Fruit fly (Drosophila melanogaster) whole organism, wandering third instar larva: Measurements from ENCODE around the gene CG15577.

Experiments used
- Abd-B ChIP-seq: fragments of >200 bp; optimal IDR thresholded peaks from 2 replicates; lab custom pipeline; 2017; ENCODE audit warnings: missing biosample characterization, missing genetic modification characterization
- GATAd ChIP-seq: sonication (Bioruptor generic); optimal IDR thresholded peaks from 2 replicates; lab custom pipeline; 2016; ENCODE audit warnings: missing biosample characterization, missing genetic modification characterization
- HLH106 ChIP-seq: fragments of 200-800 bp; optimal IDR thresholded peaks from 3 replicates; lab custom pipeline; 2019; ENCODE audit warnings: missing biosample characterization, mild to moderate bottlenecking, missing genetic modification characterization, moderate library complexity
- Hr83 ChIP-seq: fragments of 200-300 bp; sonication (Bioruptor generic); optimal IDR thresholded peaks from 2 replicates; lab custom pipeline; 2016; ENCODE audit warnings: missing biosample characterization, mild to moderate bottlenecking, missing genetic modification characterization, moderate library complexity; ENCODE audit not compliant: poor library complexity, severe bottlenecking
- Jra ChIP-seq: sonication (Bioruptor generic); optimal IDR thresholded peaks from 2 replicates; lab custom pipeline; 2016; ENCODE audit warnings: missing biosample characterization, missing genetic modification characterization
- fru ChIP-seq: fragments of 200-800 bp; sonication (Bioruptor generic); optimal IDR thresholded peaks from 3 replicates; lab custom pipeline; 2016; ENCODE audit warnings: missing biosample characterization, mild to moderate bottlenecking, missing genetic modification characterization
- pan ChIP-seq: fragments of >200 bp; optimal IDR thresholded peaks from 2 replicates; lab custom pipeline; 2017
- sage ChIP-seq: fragments of 200-800 bp; sonication (Bioruptor generic); optimal IDR thresholded peaks from 2 replicates; lab custom pipeline; 2016; ENCODE audit warnings: missing biosample characterization, mild to moderate bottlenecking, missing genetic modification characterization
- usp ChIP-seq: fragments of >200 bp; optimal IDR thresholded peaks from 2 replicates; lab custom pipeline; 2017; ENCODE audit warnings: missing biosample characterization, missing genetic modification characterization

- no peak for TF ChIP-seq pan
- TF ChIP-seq sage: no peak
- TF ChIP-seq HLH106: no peak
- no peak for TF ChIP-seq Jra
- no peak for TF ChIP-seq Hr83 (GFP tag; lab: Kevin White, UChicago)
- TF ChIP-seq GATAd (GFP tag; lab: Kevin White, UChicago): no peak
- no peak for TF ChIP-seq Abd-B (GFP tag; lab: Kevin White, UChicago)
- TF ChIP-seq usp (GFP tag; lab: Kevin White, UChicago): no peak
- TF ChIP-seq fru (GFP tag; lab: Kevin White, UChicago): no peak
Measured at dm6 chrX:4280769-4281168, 4.0 kb upstream of the CG15577 start.
